Worm (Caenorhabditis elegans) whole organism, young adult: ENCODE data around the gene mtm-3.
A peak's percentile ranks its signal among the peaks of the same experiment; 100 is the strongest.

Source experiments
- B0261.1 ChIP-seq: sonication (generic microtip); optimal IDR thresholded peaks from 2 replicates; lab custom pipeline; 2016; ENCODE audit warnings: mild to moderate bottlenecking, missing genetic modification characterization, moderate library complexity, missing compliant biosample characterization
- B0336.3 ChIP-seq: fragments of 200-800 bp; sonication (Bioruptor generic); IDR thresholded peaks from 2 replicates; pipeline ENCODE4 v1.3.6; 2022; ENCODE audit warnings: missing genetic modification characterization, missing compliant biosample characterization
- C17E4.6 ChIP-seq: fragments of 200-800 bp; sonication (Bioruptor generic); IDR thresholded peaks from 2 replicates; pipeline ENCODE4 v1.3.6; 2022; ENCODE audit warnings: missing genetic modification reagents, missing genetic modification characterization, missing compliant biosample characterization
- F39B2.1 ChIP-seq: fragments of 200-800 bp; sonication (Bioruptor generic); IDR thresholded peaks from 2 replicates; pipeline ENCODE4 v1.3.6; 2022; ENCODE audit warnings: missing genetic modification reagents, missing genetic modification characterization, missing compliant biosample characterization
- F52B5.7 ChIP-seq: sonication (generic microtip); optimal IDR thresholded peaks from 2 replicates; lab custom pipeline; 2016; ENCODE audit warnings: mild to moderate bottlenecking, missing genetic modification characterization, missing compliant biosample characterization
- F55B11.4 ChIP-seq: sonication (generic microtip); optimal IDR thresholded peaks from 2 replicates; lab custom pipeline; 2016; ENCODE audit warnings: missing compliant biosample characterization, missing genetic modification characterization, borderline replicate concordance; ENCODE audit not compliant: insufficient read depth
- K11D2.4 ChIP-seq: fragments of 200-800 bp; sonication (Bioruptor generic); IDR thresholded peaks from 2 replicates; pipeline ENCODE4 v1.3.6; 2022; ENCODE audit warnings: missing genetic modification reagents, missing genetic modification characterization, missing compliant biosample characterization
- T07F8.4 ChIP-seq: sonication (generic microtip); optimal IDR thresholded peaks from 2 replicates; lab custom pipeline; 2016; ENCODE audit warnings: mild to moderate bottlenecking, missing genetic modification characterization, moderate library complexity, missing compliant biosample characterization
- Y56A3A.18 ChIP-seq: fragments of 200-800 bp; sonication (Bioruptor generic); IDR thresholded peaks from 2 replicates; pipeline ENCODE4 v1.3.6; 2022; ENCODE audit warnings: missing genetic modification reagents, missing genetic modification characterization, missing compliant biosample characterization
- Y67H2A.10 ChIP-seq: fragments of 200-800 bp; sonication (Bioruptor generic); conservative IDR thresholded peaks from 2 replicates; pipeline ENCODE4 v1.3.6; 2022; ENCODE audit warnings: missing genetic modification reagents, missing genetic modification characterization, missing compliant biosample characterization
- Y79H2A.3 ChIP-seq: fragments of 200-800 bp; sonication (Bioruptor generic); conservative IDR thresholded peaks from 2 replicates; pipeline ENCODE4 v1.3.6; 2022; ENCODE audit warnings: missing genetic modification reagents, missing genetic modification characterization, missing compliant biosample characterization
- ZK185.1 ChIP-seq: sonication (generic microtip); optimal IDR thresholded peaks from 2 replicates; lab custom pipeline; 2016; ENCODE audit warnings: mild to moderate bottlenecking, missing genetic modification characterization, missing compliant biosample characterization; ENCODE audit not compliant: poor library complexity, severe bottlenecking
- akir-1 ChIP-seq: fragments of 200-800 bp; sonication (Bioruptor generic); optimal IDR thresholded peaks from 2 replicates; lab custom pipeline; 2018; ENCODE audit warnings: mild to moderate bottlenecking, missing genetic modification characterization, moderate library complexity, missing compliant biosample characterization
- athp-1 ChIP-seq: sonication (generic microtip); optimal IDR thresholded peaks from 2 replicates; lab custom pipeline; 2017; ENCODE audit warnings: mild to moderate bottlenecking, missing genetic modification characterization, missing compliant biosample characterization
- bed-2 ChIP-seq: fragments of 200-800 bp; sonication (Bioruptor generic); IDR thresholded peaks from 2 replicates; pipeline ENCODE4 v1.3.6; 2022; ENCODE audit warnings: missing genetic modification reagents, missing genetic modification characterization, missing compliant biosample characterization
- cebp-1 ChIP-seq, 2 experiments: fragments of 200-800 bp in 1 of 2; sonication (Bioruptor generic) in 1 of 2; sonication (generic microtip) in 1 of 2; IDR thresholded peaks in 1 of 2; optimal IDR thresholded peaks in 1 of 2; 2 replicates each; pipeline versions ENCODE4 v1.3.6 to Lab custom; 2017 to 2022; ENCODE audit warnings: missing compliant biosample characterization in 2 of 2, missing genetic modification characterization in 2 of 2, mild to moderate bottlenecking in 1 of 2, missing genetic modification reagents in 1 of 2, moderate library complexity in 1 of 2
- ceh-100 ChIP-seq: fragments of 200-800 bp; sonication (Bioruptor generic); IDR thresholded peaks from 2 replicates; pipeline ENCODE4 v1.3.6; 2022; ENCODE audit warnings: missing genetic modification reagents, missing genetic modification characterization, missing compliant biosample characterization
- ceh-40 ChIP-seq: fragments of 200-800 bp; sonication (Bioruptor generic); IDR thresholded peaks from 2 replicates; pipeline ENCODE4 v1.3.6; 2022; ENCODE audit warnings: missing genetic modification characterization, missing compliant biosample characterization
- ceh-91 ChIP-seq: fragments of 200-800 bp; sonication (Bioruptor generic); IDR thresholded peaks from 2 replicates; pipeline ENCODE4 v1.3.6; 2022; ENCODE audit warnings: missing genetic modification reagents, missing genetic modification characterization, missing compliant biosample characterization
- dox-1 ChIP-seq: fragments of 200-800 bp; sonication (Bioruptor generic); IDR thresholded peaks from 2 replicates; pipeline ENCODE4 v1.3.6; 2022; ENCODE audit warnings: missing genetic modification reagents, missing genetic modification characterization, missing compliant biosample characterization
- egrh-3 ChIP-seq: fragments of 200-800 bp; sonication (Bioruptor generic); IDR thresholded peaks from 2 replicates; pipeline ENCODE4 v1.3.6; 2022; ENCODE audit warnings: missing genetic modification reagents, missing genetic modification characterization, missing compliant biosample characterization
- fkh-3 ChIP-seq: sonication (generic microtip); optimal IDR thresholded peaks from 2 replicates; lab custom pipeline; 2016; ENCODE audit warnings: mild to moderate bottlenecking, missing genetic modification characterization, missing compliant biosample characterization
- him-1 ChIP-seq: sonication (generic microtip); optimal IDR thresholded peaks from 2 replicates; lab custom pipeline; 2016; ENCODE audit warnings: missing genotype, missing genetic modification reagents, missing genetic modification characterization, missing compliant biosample characterization
- hmg-1.2 ChIP-seq: fragments of 200-800 bp; sonication (Bioruptor generic); IDR thresholded peaks from 2 replicates; pipeline ENCODE4 v1.3.6; 2022; ENCODE audit warnings: missing genetic modification reagents, missing genetic modification characterization, missing compliant biosample characterization
- hrde-1 ChIP-seq: sonication (generic microtip); optimal IDR thresholded peaks from 2 replicates; lab custom pipeline; 2016; ENCODE audit warnings: missing genetic modification characterization, mild to moderate bottlenecking, missing compliant biosample characterization, moderate library complexity, missing genotype, missing genetic modification reagents, borderline replicate concordance
- let-526 ChIP-seq: fragments of 200-800 bp; sonication (Bioruptor generic); IDR thresholded peaks from 2 replicates; pipeline ENCODE4 v1.3.6; 2022; ENCODE audit warnings: missing genetic modification reagents, missing genetic modification characterization, missing compliant biosample characterization
- let-607 ChIP-seq, 2 experiments: fragments of 200-800 bp in 1 of 2; sonication (Bioruptor generic) in 1 of 2; sonication (generic microtip) in 1 of 2; optimal IDR thresholded peaks; 2 replicates each; lab custom pipeline; 2016 to 2018; ENCODE audit warnings: mild to moderate bottlenecking in 2 of 2, missing compliant biosample characterization in 2 of 2, missing genetic modification characterization in 2 of 2, moderate library complexity in 2 of 2, missing genotype in 1 of 2
- lin-54 ChIP-seq: fragments of 200-800 bp; sonication (Bioruptor generic); optimal IDR thresholded peaks from 2 replicates; lab custom pipeline; 2018; ENCODE audit warnings: mild to moderate bottlenecking, missing genetic modification characterization, missing compliant biosample characterization
- lir-1 ChIP-seq: fragments of 200-800 bp; sonication (Bioruptor generic); conservative IDR thresholded peaks from 2 replicates; pipeline ENCODE4 v1.3.6; 2022; ENCODE audit warnings: missing genetic modification reagents, missing genetic modification characterization, missing compliant biosample characterization
- lsy-27 ChIP-seq: sonication (generic microtip); optimal IDR thresholded peaks from 2 replicates; lab custom pipeline; 2017; ENCODE audit warnings: missing genetic modification characterization, mild to moderate bottlenecking, missing compliant biosample characterization, antibody characterized with exemption, missing genotype, borderline replicate concordance; ENCODE audit not compliant: insufficient read depth
- mel-28 ChIP-seq: sonication (generic microtip); optimal IDR thresholded peaks from 2 replicates; lab custom pipeline; 2016; ENCODE audit warnings: borderline replicate concordance, mild to moderate bottlenecking, missing genetic modification characterization, missing compliant biosample characterization
- mes-4 ChIP-seq: sonication (generic microtip); optimal IDR thresholded peaks from 2 replicates; lab custom pipeline; 2016; ENCODE audit warnings: missing genotype, missing genetic modification characterization, missing compliant biosample characterization
- nfya-2 ChIP-seq: fragments of 200-800 bp; sonication (Bioruptor generic); IDR thresholded peaks from 2 replicates; pipeline ENCODE4 v1.3.6; 2022; ENCODE audit warnings: missing genetic modification reagents, missing genetic modification characterization, missing compliant biosample characterization
- nhr-179 ChIP-seq: sonication (generic microtip); optimal IDR thresholded peaks from 2 replicates; lab custom pipeline; 2016; ENCODE audit warnings: mild to moderate bottlenecking, missing genetic modification characterization, missing compliant biosample characterization
- pbrm-1 ChIP-seq: fragments of 200-800 bp; sonication (Bioruptor generic); IDR thresholded peaks from 2 replicates; pipeline ENCODE4 v1.3.6; 2022; ENCODE audit warnings: missing genetic modification reagents, missing genetic modification characterization, missing compliant biosample characterization
- rcor-1 ChIP-seq: fragments of 200-800 bp; sonication (Bioruptor generic); IDR thresholded peaks from 2 replicates; pipeline ENCODE4 v1.3.6; 2022; ENCODE audit warnings: missing genetic modification reagents, missing genetic modification characterization, missing compliant biosample characterization
- snpc-3.4 ChIP-seq: sonication (generic microtip); optimal IDR thresholded peaks from 2 replicates; lab custom pipeline; 2017; ENCODE audit warnings: missing genetic modification characterization, mild to moderate bottlenecking, missing compliant biosample characterization, antibody characterized with exemption, moderate library complexity, missing genotype, missing genetic modification reagents
- tbp1 ChIP-seq: fragments of 200-800 bp; sonication (Bioruptor generic); optimal IDR thresholded peaks from 2 replicates; lab custom pipeline; 2018; ENCODE audit warnings: mild to moderate bottlenecking, missing genetic modification characterization, missing compliant biosample characterization
- tbx-9 ChIP-seq: sonication (generic microtip); optimal IDR thresholded peaks from 2 replicates; lab custom pipeline; 2016; ENCODE audit warnings: borderline replicate concordance, missing genetic modification characterization, inconsistent platforms, missing compliant biosample characterization
- zfh-2 ChIP-seq: fragments of 200-800 bp; sonication (Bioruptor generic); conservative IDR thresholded peaks from 2 replicates; pipeline ENCODE4 v1.3.6; 2022; ENCODE audit warnings: missing genetic modification reagents, missing genetic modification characterization, missing compliant biosample characterization
- ztf-25 ChIP-seq: fragments of 200-800 bp; sonication (Bioruptor generic); IDR thresholded peaks from 2 replicates; pipeline ENCODE4 v1.3.6; 2022; ENCODE audit warnings: missing genetic modification reagents, missing genetic modification characterization, missing compliant biosample characterization
- ztf-28 ChIP-seq: fragments of 200-800 bp; sonication (Bioruptor generic); IDR thresholded peaks from 2 replicates; pipeline ENCODE4 v1.3.6; 2022; ENCODE audit warnings: missing genetic modification reagents, missing genetic modification characterization, missing compliant biosample characterization
- ztf-3 ChIP-seq: fragments of 200-800 bp; sonication (Bioruptor generic); optimal IDR thresholded peaks from 2 replicates; lab custom pipeline; 2018; ENCODE audit warnings: mild to moderate bottlenecking, missing genetic modification characterization, missing compliant biosample characterization

mtm-3 gene

DNA sequence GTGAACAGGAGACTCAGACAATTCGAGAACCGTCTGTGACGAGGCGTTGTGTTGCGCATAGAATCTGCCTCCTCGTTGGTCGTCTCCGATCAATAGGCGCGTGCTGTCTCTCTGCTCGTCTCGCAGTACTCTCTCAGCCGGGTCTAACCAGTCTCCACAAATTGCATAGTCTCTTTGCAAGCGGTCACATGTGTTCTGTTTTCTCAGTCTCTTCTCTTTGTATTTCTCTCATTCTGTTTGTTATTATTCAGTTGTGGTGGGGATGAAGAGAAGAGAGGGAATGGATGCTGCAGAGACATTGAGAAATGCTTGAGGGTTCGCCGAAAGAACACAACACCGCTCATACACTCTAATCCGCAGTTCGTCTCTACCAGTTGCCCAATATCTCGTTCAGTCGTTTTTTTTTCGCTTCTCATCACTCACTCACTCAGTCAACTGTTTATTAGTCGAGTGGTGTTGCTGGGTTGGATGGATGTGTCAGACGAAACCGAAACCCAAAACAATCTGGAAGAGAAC, 1.2 kb upstream of the mtm-3 start (continued):
- no peak for TF ChIP-seq ceh-40
- TF ChIP-seq hmg-1.2 (GFP tag; lab: Robert Waterston, UW): peak; percentile 93
- no peak for TF ChIP-seq cebp-1 (GFP tag; IDR thresholded peaks at IDR 0.05; lab: Robert Waterston, UW)
- TF ChIP-seq cebp-1 (tag; optimal IDR thresholded peaks at IDR 0.05; lab: Kevin White, UChicago): peak; percentile 93
- no peak; the same call in 1 of the 2 replicates for TF ChIP-seq lir-1 (GFP tag; lab: Robert Waterston, UW)
- TF ChIP-seq B0261.1 (tag; lab: Kevin White, UChicago): no peak
- TF ChIP-seq ztf-28 (GFP tag; lab: Robert Waterston, UW): no peak
- TF ChIP-seq rcor-1 (GFP tag; lab: Robert Waterston, UW): peak; percentile 42
- TF ChIP-seq lsy-27: no peak
- TF ChIP-seq tbp1 (GFP tag; lab: Kevin White, UChicago): peak; percentile 53
- TF ChIP-seq egrh-3 (GFP tag; lab: Robert Waterston, UW): no peak
- TF ChIP-seq ceh-91 (GFP tag; lab: Robert Waterston, UW): no peak
- peak; percentile 7 for TF ChIP-seq F52B5.7 (tag; lab: Kevin White, UChicago)
- no peak for TF ChIP-seq tbx-9 (tag; lab: Kevin White, UChicago)
- peak; percentile 77 for TF ChIP-seq ztf-3 (GFP tag; lab: Kevin White, UChicago)
- no peak for TF ChIP-seq F55B11.4
- peak; percentile 96 for TF ChIP-seq zfh-2 (GFP tag; lab: Robert Waterston, UW)
- TF ChIP-seq athp-1 (tag; lab: Kevin White, UChicago): peak; percentile 82
- peak; percentile 77 for TF ChIP-seq lin-54 (GFP tag; lab: Kevin White, UChicago)
- no peak for TF ChIP-seq him-1 (tag; lab: Kevin White, UChicago)
- TF ChIP-seq K11D2.4 (GFP tag; lab: Robert Waterston, UW): peak; percentile 89
- 0 out of 2 replicates have a peak, but pooled peaks have one; percentile 56 for TF ChIP-seq C17E4.6 (GFP tag; lab: Robert Waterston, UW)
- no peak for TF ChIP-seq nfya-2 (GFP tag; lab: Robert Waterston, UW)
- no peak for TF ChIP-seq bed-2 (GFP tag; lab: Robert Waterston, UW)
- peak; percentile 18; the same call in 1 of the 2 replicates for TF ChIP-seq ceh-100
- TF ChIP-seq dox-1: peak; percentile 79
- peak; percentile 84 for TF ChIP-seq pbrm-1 (GFP tag; lab: Robert Waterston, UW)
- no peak for TF ChIP-seq fkh-3 (tag; lab: Kevin White, UChicago)
- TF ChIP-seq snpc-3.4: no peak
- TF ChIP-seq mes-4 (tag; lab: Kevin White, UChicago): no peak
- 0 out of 2 replicates have a peak, but pooled peaks have one; percentile 61 for TF ChIP-seq Y56A3A.18
- TF ChIP-seq ZK185.1 (tag; lab: Kevin White, UChicago): peak; percentile 88
- no peak for TF ChIP-seq mel-28 (tag; lab: Kevin White, UChicago)
- TF ChIP-seq Y67H2A.10 (GFP tag; lab: Robert Waterston, UW): no peak; the same call in 1 of the 2 replicates
- TF ChIP-seq T07F8.4 (tag; lab: Kevin White, UChicago): peak; percentile 76
- TF ChIP-seq akir-1: no peak
- TF ChIP-seq let-526 (GFP tag; lab: Robert Waterston, UW): peak; percentile 84
- peak; percentile 90 for TF ChIP-seq B0336.3
- TF ChIP-seq ztf-25 (GFP tag; lab: Robert Waterston, UW): no peak
- TF ChIP-seq nhr-179 (tag; lab: Kevin White, UChicago): no peak
- TF ChIP-seq F39B2.1 (GFP tag; lab: Robert Waterston, UW): no peak
- TF ChIP-seq let-607 (tag; optimal IDR thresholded peaks at IDR 0.05; lab: Kevin White, UChicago): peak in 1 of 2 experiments; percentile 83
- no peak for TF ChIP-seq Y79H2A.3
- no peak for TF ChIP-seq hrde-1 (tag; lab: Kevin White, UChicago)
